Worm (Caenorhabditis elegans) whole organism, L1 larva: Measurements from ENCODE around the gene sahd-1.

Experiments
- C34B4.2 ChIP-seq: sonication (generic microtip); optimal IDR thresholded peaks from 2 replicates; lab custom pipeline; 2017; ENCODE audit warnings: mild to moderate bottlenecking, missing genetic modification characterization, missing compliant biosample characterization
- blmp-1 ChIP-seq: fragments of 150-350 bp; optimal IDR thresholded peaks from 2 replicates; lab custom pipeline; 2014; ENCODE audit warnings: missing biosample characterization, missing genetic modification characterization
- ceh-8 ChIP-seq: fragments of 200-800 bp; sonication (Bioruptor generic); optimal IDR thresholded peaks from 2 replicates; lab custom pipeline; 2018; ENCODE audit warnings: mild to moderate bottlenecking, missing genetic modification characterization, moderate library complexity, missing compliant biosample characterization
- ceh-88 ChIP-seq: fragments of 200-800 bp; sonication (Bioruptor generic); IDR thresholded peaks from 2 replicates; pipeline ENCODE4 v1.3.6; 2022; ENCODE audit warnings: missing genetic modification characterization, missing compliant biosample characterization
- ces-1 ChIP-seq: fragments of 150-350 bp; optimal IDR thresholded peaks from 2 replicates; lab custom pipeline; 2014; ENCODE audit warnings: missing biosample characterization, missing genetic modification reagents, missing genetic modification characterization
- dpl-1 ChIP-seq, 3 experiments: fragments of 150-350 bp in 2 of 3; sonication (generic microtip) in 1 of 3; optimal IDR thresholded peaks; 2 replicates each; lab custom pipeline; 2014 to 2017; ENCODE audit warnings: missing biosample characterization in 3 of 3, missing genetic modification characterization in 3 of 3, missing genetic modification reagents in 3 of 3
- efl-1 ChIP-seq, 4 experiments: fragments of 150-350 bp; optimal IDR thresholded peaks in 3 of 4; peaks in 1 of 4; 1 replicate in 1 of 4; 2 replicates in 3 of 4; lab custom pipeline; 2014; ENCODE audit warnings: missing biosample characterization in 2 of 4, missing genetic modification characterization in 2 of 4, missing genetic modification reagents in 2 of 4
- egl-13 ChIP-seq: sonication (generic microtip); optimal IDR thresholded peaks from 2 replicates; lab custom pipeline; 2016; ENCODE audit warnings: missing genotype, missing genetic modification reagents, missing genetic modification characterization, missing compliant biosample characterization
- egl-27 ChIP-seq, 2 experiments: fragments of 150-350 bp in 1 of 2; sonication (generic microtip); optimal IDR thresholded peaks; 3 replicates each; lab custom pipeline; 2017 to 2018; ENCODE audit warnings: missing biosample characterization in 2 of 2, missing genetic modification characterization in 2 of 2, missing genetic modification reagents in 2 of 2
- elt-2 ChIP-seq: sonication (generic microtip); optimal IDR thresholded peaks from 2 replicates; lab custom pipeline; 2016; ENCODE audit warnings: missing genetic modification characterization, mild to moderate bottlenecking, inconsistent platforms, missing compliant biosample characterization, missing genetic modification reagents
- elt-3 ChIP-seq, 6 experiments: fragments of 150-350 bp in 1 of 6; sonication (generic microtip); optimal IDR thresholded peaks; 2 replicates each; lab custom pipeline; 2017 to 2018; ENCODE audit warnings: missing biosample characterization in 6 of 6, missing genetic modification characterization in 6 of 6, inconsistent platforms in 1 of 6
- ets-5 ChIP-seq: fragments of 200-800 bp; sonication (Bioruptor generic); IDR thresholded peaks from 2 replicates; pipeline ENCODE4 v1.3.6; 2022; ENCODE audit warnings: missing genetic modification characterization, missing compliant biosample characterization
- hlh-4 ChIP-seq: sonication (generic microtip); optimal IDR thresholded peaks from 2 replicates; lab custom pipeline; 2016; ENCODE audit warnings: mild to moderate bottlenecking, missing genetic modification characterization, missing compliant biosample characterization
- hpl-2 ChIP-seq: fragments of 150-350 bp; optimal IDR thresholded peaks from 2 replicates; lab custom pipeline; 2014; ENCODE audit warnings: missing biosample characterization, missing genetic modification reagents, missing genetic modification characterization
- jun-1 ChIP-seq: fragments of 150-350 bp; optimal IDR thresholded peaks from 2 replicates; lab custom pipeline; 2014; ENCODE audit warnings: missing biosample characterization, missing genetic modification reagents, missing genetic modification characterization
- lin-14 ChIP-seq: fragments of 200-800 bp; sonication (Bioruptor generic); optimal IDR thresholded peaks from 2 replicates; lab custom pipeline; 2018; ENCODE audit warnings: mild to moderate bottlenecking, missing genetic modification characterization, moderate library complexity, missing compliant biosample characterization
- lin-15B ChIP-seq: fragments of 150-350 bp; sonication (generic microtip); optimal IDR thresholded peaks from 3 replicates; lab custom pipeline; 2014; ENCODE audit warnings: missing biosample characterization, missing genetic modification characterization
- lin-35 ChIP-seq, 2 experiments: fragments of 150-350 bp; optimal IDR thresholded peaks; 2 replicates each; lab custom pipeline; 2014; ENCODE audit warnings: missing biosample characterization in 2 of 2, missing genetic modification characterization in 2 of 2, missing genetic modification reagents in 2 of 2
- lin-39 ChIP-seq: fragments of 150-350 bp; optimal IDR thresholded peaks from 2 replicates; lab custom pipeline; 2014; ENCODE audit warnings: missing biosample characterization, missing genetic modification reagents, missing genetic modification characterization
- lsy-2 ChIP-seq, 2 experiments: fragments of 150-350 bp; optimal IDR thresholded peaks; 2 replicates each; lab custom pipeline; 2014; ENCODE audit warnings: missing biosample characterization in 2 of 2, missing genetic modification characterization in 2 of 2
- mef-2 ChIP-seq: fragments of 150-350 bp; optimal IDR thresholded peaks from 2 replicates; lab custom pipeline; 2014; ENCODE audit warnings: missing biosample characterization, missing genetic modification characterization
- mep-1 ChIP-seq: fragments of 150-350 bp; optimal IDR thresholded peaks from 2 replicates; lab custom pipeline; 2014; ENCODE audit warnings: missing biosample characterization, missing genetic modification characterization
- nhr-12 ChIP-seq: sonication (generic microtip); optimal IDR thresholded peaks from 2 replicates; lab custom pipeline; 2017; ENCODE audit warnings: missing biosample characterization, missing genetic modification characterization
- nhr-19 ChIP-seq: fragments of 200-800 bp; sonication (Bioruptor generic); conservative IDR thresholded peaks from 2 replicates; pipeline ENCODE4 v1.3.6; 2022; ENCODE audit warnings: missing genetic modification characterization, missing compliant biosample characterization
- nhr-237 ChIP-seq: fragments of 150-350 bp; optimal IDR thresholded peaks from 2 replicates; lab custom pipeline; 2014; ENCODE audit warnings: missing biosample characterization, missing genetic modification characterization
- nhr-76 ChIP-seq: sonication (generic microtip); optimal IDR thresholded peaks from 2 replicates; lab custom pipeline; 2017; ENCODE audit warnings: missing biosample characterization, missing genetic modification characterization
- nhr-90 ChIP-seq: sonication (generic microtip); optimal IDR thresholded peaks from 2 replicates; lab custom pipeline; 2016; ENCODE audit warnings: mild to moderate bottlenecking, missing genetic modification characterization, missing compliant biosample characterization; ENCODE audit not compliant: poor library complexity
- pag-3 ChIP-seq: sonication (generic microtip); optimal IDR thresholded peaks from 2 replicates; lab custom pipeline; 2017; ENCODE audit warnings: missing genetic modification characterization, mild to moderate bottlenecking, missing compliant biosample characterization, antibody characterized with exemption, borderline replicate concordance; ENCODE audit not compliant: insufficient read depth
- pax-3 ChIP-seq: fragments of 200-800 bp; sonication (Bioruptor generic); optimal IDR thresholded peaks from 2 replicates; lab custom pipeline; 2018; ENCODE audit warnings: mild to moderate bottlenecking, missing genetic modification characterization, moderate library complexity, missing compliant biosample characterization
- snpc-4 ChIP-seq: fragments of 150-350 bp; optimal IDR thresholded peaks from 2 replicates; lab custom pipeline; 2014; ENCODE audit warnings: missing biosample characterization, missing genetic modification characterization
- sptf-1 ChIP-seq: fragments of 150-350 bp; optimal IDR thresholded peaks from 2 replicates; lab custom pipeline; 2014; ENCODE audit warnings: missing biosample characterization, missing genetic modification characterization
- sup-37 ChIP-seq: fragments of 200-800 bp; sonication (Bioruptor generic); optimal IDR thresholded peaks from 2 replicates; lab custom pipeline; 2018; ENCODE audit warnings: mild to moderate bottlenecking, missing genetic modification characterization, missing compliant biosample characterization
- unc-130 ChIP-seq: fragments of 150-350 bp; optimal IDR thresholded peaks from 2 replicates; lab custom pipeline; 2017; ENCODE audit warnings: missing biosample characterization, missing genetic modification characterization, inconsistent platforms
- unc-62 ChIP-seq: fragments of 150-350 bp; optimal IDR thresholded peaks from 2 replicates; lab custom pipeline; 2014; ENCODE audit warnings: missing biosample characterization, missing genetic modification reagents, missing genetic modification characterization
- zag-1 ChIP-seq: fragments of 150-350 bp; optimal IDR thresholded peaks from 2 replicates; lab custom pipeline; 2014; ENCODE audit warnings: missing biosample characterization, missing genetic modification characterization
- zip-4 ChIP-seq: fragments of 200-800 bp; sonication (Bioruptor generic); optimal IDR thresholded peaks from 2 replicates; lab custom pipeline; 2018; ENCODE audit warnings: mild to moderate bottlenecking, missing genetic modification characterization, moderate library complexity, missing compliant biosample characterization
- ztf-4 ChIP-seq: fragments of 150-350 bp; optimal IDR thresholded peaks from 2 replicates; lab custom pipeline; 2014; ENCODE audit warnings: missing biosample characterization, missing genetic modification characterization

sahd-1 gene

DNA sequence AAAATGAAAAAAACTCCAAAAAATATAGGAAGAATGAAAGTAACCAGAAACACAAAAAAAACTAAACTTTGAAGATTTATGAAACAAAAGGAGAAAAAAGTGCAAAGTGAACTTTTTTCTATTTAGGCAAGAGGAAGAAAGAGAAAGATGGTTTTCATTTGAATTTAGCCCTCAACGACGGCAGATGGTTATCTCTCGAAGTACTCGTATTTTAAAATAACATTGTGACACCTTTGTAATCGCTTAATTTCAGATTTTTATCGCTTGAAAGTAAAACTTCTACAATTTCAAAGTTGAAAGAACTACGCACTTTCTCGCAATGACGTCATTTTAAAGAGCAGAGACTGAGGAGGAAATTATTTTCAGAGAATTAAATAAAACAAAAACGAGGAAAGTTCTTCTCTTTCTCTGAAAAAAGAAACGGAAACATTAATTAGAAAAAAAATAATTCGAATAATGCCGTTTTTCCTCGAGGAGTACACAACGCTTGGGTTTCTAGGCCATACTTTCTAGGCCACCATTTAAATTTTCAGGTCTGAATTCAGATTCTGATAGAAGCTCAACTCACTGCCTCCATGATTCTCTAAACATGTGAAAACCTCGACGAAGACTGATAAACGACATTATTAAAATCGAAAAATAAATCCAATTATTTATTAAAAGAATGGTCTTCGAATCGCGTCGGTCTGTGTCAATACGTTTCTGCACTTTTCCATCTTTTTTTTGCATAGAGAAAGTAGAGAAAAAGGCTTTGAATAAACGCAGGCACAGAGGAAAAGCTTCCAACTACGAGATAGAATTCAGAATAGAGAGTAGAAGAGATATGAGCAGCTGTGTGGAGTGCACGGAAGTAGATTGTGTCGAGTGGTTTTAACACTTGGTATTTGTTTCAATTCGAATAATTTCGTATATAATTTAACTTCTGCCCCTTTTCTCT lies 3.1 kb downstream of the sahd-1 start (continued):
- TF ChIP-seq nhr-237 = no peak
- TF ChIP-seq sptf-1 = no peak
- TF ChIP-seq sup-37 (GFP tag; lab: Kevin White, UChicago) = no peak
- TF ChIP-seq dpl-1 (GFP tag; optimal IDR thresholded peaks at IDR 0.05; lab: Kevin White, UChicago) = peak in 1 of 3 experiments; percentile 39
- TF ChIP-seq lin-15B (tag; lab: Kevin White, UChicago) = no peak
- no peak for TF ChIP-seq unc-130 (tag; lab: Kevin White, UChicago)
- TF ChIP-seq nhr-90 (tag; lab: Kevin White, UChicago) = no peak
- peak; percentile 37 to 40 for TF ChIP-seq efl-1 (optimal IDR thresholded peaks at IDR 0.05; lab: Kevin White, UChicago)
- TF ChIP-seq efl-1 (GFP tag; optimal IDR thresholded peaks at IDR 0.05 in 1 of 2; lab: Kevin White, UChicago) = peak; percentile 32 to 82
- peak; percentile 37; the same call in 1 of the 2 replicates for TF ChIP-seq ceh-88 (GFP tag; lab: Robert Waterston, UW)
- no peak; the same call in 1 of the 2 replicates for TF ChIP-seq nhr-19
- no peak for TF ChIP-seq C34B4.2 (tag; lab: Kevin White, UChicago)
- TF ChIP-seq ces-1 (GFP tag; lab: Kevin White, UChicago) = no peak
- TF ChIP-seq hpl-2 (GFP tag; lab: Kevin White, UChicago) = no peak
- TF ChIP-seq unc-62 (GFP tag; lab: Kevin White, UChicago) = no peak
- TF ChIP-seq lin-14 (GFP tag; lab: Kevin White, UChicago) = peak; percentile 71
- no peak for TF ChIP-seq ceh-8 (GFP tag; lab: Kevin White, UChicago)
- TF ChIP-seq zag-1 = no peak
- TF ChIP-seq ztf-4 (tag; lab: Kevin White, UChicago) = no peak
- peak; percentile 15 for TF ChIP-seq mep-1 (tag; lab: Kevin White, UChicago)
- no peak for TF ChIP-seq pag-3 (tag; lab: Kevin White, UChicago)
- no peak for TF ChIP-seq ets-5 (GFP tag; lab: Robert Waterston, UW)
- no peak for TF ChIP-seq hlh-4 (tag; lab: Kevin White, UChicago)
- no peak for TF ChIP-seq zip-4
- no peak for TF ChIP-seq elt-3 (tag; optimal IDR thresholded peaks at IDR 0.05; lab: Kevin White, UChicago)
- TF ChIP-seq snpc-4 (tag; lab: Kevin White, UChicago) = no peak
- TF ChIP-seq egl-27 (tag; optimal IDR thresholded peaks at IDR 0.05; lab: Kevin White, UChicago) = no peak
- TF ChIP-seq nhr-76 (tag; lab: Kevin White, UChicago) = no peak
- TF ChIP-seq elt-2 = peak; percentile 15
- TF ChIP-seq jun-1 (tag; lab: Kevin White, UChicago) = no peak
- TF ChIP-seq egl-13 = peak; percentile 52
- no peak for TF ChIP-seq mef-2
- TF ChIP-seq nhr-12 (tag; lab: Kevin White, UChicago) = no peak

DNA sequence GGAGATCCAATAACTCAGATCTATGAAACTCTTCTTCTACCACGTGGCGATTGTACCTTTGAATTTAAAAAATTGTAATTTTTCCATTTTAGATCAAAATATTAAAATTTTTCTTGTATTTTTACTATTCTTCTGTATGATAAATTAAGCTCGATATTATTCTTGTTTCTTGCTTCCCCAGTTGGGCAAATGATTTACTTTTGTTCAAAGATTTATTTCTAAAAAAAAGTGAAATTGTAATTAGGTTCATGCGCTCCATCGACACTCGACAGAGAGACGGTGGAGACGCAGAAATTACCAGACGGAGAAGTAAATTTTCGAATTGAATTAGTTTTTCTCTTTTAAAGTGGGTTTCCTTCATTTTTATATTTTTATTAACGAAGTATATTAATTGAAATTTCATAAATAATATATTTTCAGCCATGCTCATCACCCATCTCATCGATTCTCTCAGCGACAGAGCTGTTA lies 8.9 kb downstream of the sahd-1 start, which contains the start of gene npp-24:
TSS of gene npp-24 (plus strand) at position 51 of the 468 bp plus-strand sequence.
- TF ChIP-seq lin-39 (tag; lab: Kevin White, UChicago) (no peak), lin-15B (tag; lab: Kevin White, UChicago) (peak; percentile 28), lin-35 (GFP tag; optimal IDR thresholded peaks at IDR 0.05; lab: Kevin White, UChicago) (peak in 1 of 2 experiments; percentile 24), efl-1 (optimal IDR thresholded peaks at IDR 0.05; lab: Kevin White, UChicago) (peak; percentile 20 to 23), efl-1 (GFP tag; optimal IDR thresholded peaks at IDR 0.05 in 1 of 2; lab: Kevin White, UChicago) (peak in 1 of 2 experiments; percentile 17), lsy-2 (tag; optimal IDR thresholded peaks at IDR 0.05; lab: Kevin White, UChicago) (peak in 1 of 2 experiments; percentile 33), blmp-1 (peak; percentile 95), ces-1 (GFP tag; lab: Kevin White, UChicago) (no peak), pax-3 (no peak), dpl-1 (GFP tag; optimal IDR thresholded peaks at IDR 0.05; lab: Kevin White, UChicago) (peak in 1 of 3 experiments; percentile 45)
- TF ChIP-seq, all 84 proteins: peak for 6
